Worm (Caenorhabditis elegans): ENCODE results near the gene his-4.

The his-4 gene

ce11 chrV:16068938-16069337, 28.6 kb upstream of the his-4 start, which contains the start of gene cyp-35D1:
TSS of gene cyp-35D1 (plus strand) at chrV:16069238.
- TF ChIP-seq ham-2 (GFP tag; optimal IDR thresholded peaks at IDR 0.05) (no peak), zip-8 (tag; optimal IDR thresholded peaks at IDR 0.05) (no peak), M03D4.4 (tag; optimal IDR thresholded peaks at IDR 0.05) (no peak), mep-1 (tag; optimal IDR thresholded peaks at IDR 0.05) (no peak), flh-1 (GFP tag; optimal IDR thresholded peaks at IDR 0.05) (no peak), lin-13 (tag; optimal IDR thresholded peaks at IDR 0.05) (no peak), sem-2 (GFP tag; optimal IDR thresholded peaks at IDR 0.05) (no peak), sptf-1 (tag; optimal IDR thresholded peaks at IDR 0.05) (no peak)

- TF ChIP-seq nhr-76 (tag; optimal IDR thresholded peaks at IDR 0.05) = no peak
These were observed 22.5 kb upstream of the his-4 start, which contains the start of gene F14H3.14 for ce11 chrV:16062788-16063187. TSS of gene F14H3.14 (minus strand) at chrV:16062888.

ce11 chrV:16061993-16062392, 21.7 kb upstream of the his-4 start, which contains the start of gene fbxa-100:
TSS of gene fbxa-100 (minus strand) at chrV:16062093.
- no peak for TF ChIP-seq ceh-83 (GFP tag; optimal IDR thresholded peaks at IDR 0.05)
- TF ChIP-seq blmp-1 (tag; optimal IDR thresholded peaks at IDR 0.05) = no peak
- no peak for TF ChIP-seq ztf-11 (tag; optimal IDR thresholded peaks at IDR 0.05)
- no peak for TF ChIP-seq nhr-12 (tag; optimal IDR thresholded peaks at IDR 0.05)
- TF ChIP-seq mep-1 (tag; optimal IDR thresholded peaks at IDR 0.05) = no peak
- TF ChIP-seq flh-1 (GFP tag; optimal IDR thresholded peaks at IDR 0.05) = no peak
- TF ChIP-seq hlh-1 (tag; optimal IDR thresholded peaks at IDR 0.05) = no peak
- TF ChIP-seq ceh-39 (tag; optimal IDR thresholded peaks at IDR 0.05) = no peak
- no peak for TF ChIP-seq snpc-4 (tag; optimal IDR thresholded peaks at IDR 0.05)
- no peak for TF ChIP-seq lin-32 (GFP tag; optimal IDR thresholded peaks at IDR 0.05)
- no peak for TF ChIP-seq mab-5 (tag; optimal IDR thresholded peaks at IDR 0.05)
- TF ChIP-seq ham-2 (GFP tag; optimal IDR thresholded peaks at IDR 0.05) = no peak

ce11 chrV:16060135-16060534, 19.8 kb upstream of the his-4 start, which contains the start of gene F14H3.15:
TSS of gene F14H3.15 (minus strand) at chrV:16060235.
- TF ChIP-seq mls-2 (tag; optimal IDR thresholded peaks at IDR 0.05) (no peak), hlh-1 (tag; optimal IDR thresholded peaks at IDR 0.05) (no peak), unc-39 (tag; optimal IDR thresholded peaks at IDR 0.05) (no peak), sem-2 (GFP tag; optimal IDR thresholded peaks at IDR 0.05) (no peak), ces-1 (GFP tag; optimal IDR thresholded peaks at IDR 0.05) (no peak)

ce11 chrV:16058872-16059271, 18.6 kb upstream of the his-4 start, which contains the start of gene F14H3.6:
TSS of gene F14H3.6 (minus strand) at chrV:16058893.
- TF ChIP-seq hlh-1 (tag; optimal IDR thresholded peaks at IDR 0.05) (no peak), unc-39 (tag; optimal IDR thresholded peaks at IDR 0.05) (no peak), unc-62 (GFP tag; optimal IDR thresholded peaks at IDR 0.05) (no peak), snpc-4 (tag; optimal IDR thresholded peaks at IDR 0.05) (no peak), ces-1 (GFP tag; optimal IDR thresholded peaks at IDR 0.05) (no peak), unc-120 (tag; optimal IDR thresholded peaks at IDR 0.05; ENCODE audit: poor library complexity, severe bottlenecking) (no peak), pha-4 (tag; optimal IDR thresholded peaks at IDR 0.05) (no peak), ztf-11 (tag; optimal IDR thresholded peaks at IDR 0.05) (no peak), nhr-237 (tag; optimal IDR thresholded peaks at IDR 0.05) (no peak), lin-32 (GFP tag; optimal IDR thresholded peaks at IDR 0.05) (no peak), ceh-43 (GFP tag; optimal IDR thresholded peaks at IDR 0.05) (no peak), nhr-12 (tag; optimal IDR thresholded peaks at IDR 0.05) (no peak), elt-1 (tag; optimal IDR thresholded peaks at IDR 0.05; ENCODE audit: borderline replicate concordance, insufficient read depth) (no peak), nhr-76 (tag; optimal IDR thresholded peaks at IDR 0.05) (no peak), ceh-83 (GFP tag; optimal IDR thresholded peaks at IDR 0.05) (no peak)

ce11 chrV:16057010-16057463, 16.7 kb upstream of the his-4 start, which contains the start of gene F14H3.5:
TSS of gene F14H3.5 (minus strand) at chrV:16057060.
- TF ChIP-seq snpc-4 (tag; optimal IDR thresholded peaks at IDR 0.05) (no peak), ces-1 (GFP tag; optimal IDR thresholded peaks at IDR 0.05) (no peak), mep-1 (tag; optimal IDR thresholded peaks at IDR 0.05) (no peak), lin-32 (GFP tag; optimal IDR thresholded peaks at IDR 0.05) (no peak), ham-2 (GFP tag; optimal IDR thresholded peaks at IDR 0.05) (no peak), nhr-2 (tag; optimal IDR thresholded peaks at IDR 0.05) (no peak), elt-1 (tag; optimal IDR thresholded peaks at IDR 0.05; ENCODE audit: borderline replicate concordance, insufficient read depth) (no peak), lsy-2 (tag; optimal IDR thresholded peaks at IDR 0.05) (no peak), elt-3 (tag; optimal IDR thresholded peaks at IDR 0.05) (no peak), sem-2 (GFP tag; optimal IDR thresholded peaks at IDR 0.05) (no peak), cnd-1 (tag; optimal IDR thresholded peaks at IDR 0.05) (no peak), bed-3 (GFP tag; optimal IDR thresholded peaks at IDR 0.05) (no peak), M03D4.4 (tag; optimal IDR thresholded peaks at IDR 0.05) (no peak), nhr-12 (tag; optimal IDR thresholded peaks at IDR 0.05) (no peak), mab-5 (tag; optimal IDR thresholded peaks at IDR 0.05) (no peak), nhr-76 (tag; optimal IDR thresholded peaks at IDR 0.05) (no peak), flh-1 (GFP tag; optimal IDR thresholded peaks at IDR 0.05) (no peak), tbx-8 (GFP tag; optimal IDR thresholded peaks at IDR 0.05) (no peak), lin-13 (tag; optimal IDR thresholded peaks at IDR 0.05) (no peak)

Measured in whole organism, mixed stage, embryonic.